Worm (Caenorhabditis elegans) whole organism, L3 larva: ENCODE measurements around the gene F10C2.3.

Source experiments
- R02D3.7 ChIP-seq: fragments of 150-350 bp; optimal IDR thresholded peaks from 2 replicates; lab custom pipeline; 2014; ENCODE audit warnings: missing biosample characterization, missing genetic modification characterization
- ama-1 ChIP-seq: fragments of 150-350 bp; optimal IDR thresholded peaks from 2 replicates; lab custom pipeline; 2018
- ceh-16 ChIP-seq: sonication (generic microtip); optimal IDR thresholded peaks from 2 replicates; lab custom pipeline; 2017; ENCODE audit warnings: missing biosample characterization, missing genetic modification characterization
- ceh-82 ChIP-seq: fragments of 150-350 bp; optimal IDR thresholded peaks from 2 replicates; lab custom pipeline; 2014; ENCODE audit warnings: missing biosample characterization, missing genetic modification characterization
- egl-27 ChIP-seq: sonication (generic microtip); optimal IDR thresholded peaks from 4 replicates; lab custom pipeline; 2017; ENCODE audit warnings: missing biosample characterization, missing genetic modification reagents, missing genetic modification characterization
- elt-1 ChIP-seq: fragments of 150-350 bp; optimal IDR thresholded peaks from 2 replicates; lab custom pipeline; 2014; ENCODE audit warnings: missing biosample characterization, missing genetic modification characterization
- elt-2 ChIP-seq: sonication (generic microtip); optimal IDR thresholded peaks from 2 replicates; lab custom pipeline; 2016; ENCODE audit warnings: missing genetic modification reagents, mild to moderate bottlenecking, missing genetic modification characterization, missing compliant biosample characterization
- eor-1 ChIP-seq, 2 experiments: fragments of 150-350 bp; optimal IDR thresholded peaks; 2 replicates each; lab custom pipeline; 2014 to 2018; ENCODE audit warnings: missing biosample characterization in 2 of 2, missing genetic modification characterization in 2 of 2
- fkh-10 ChIP-seq: sonication (generic microtip); optimal IDR thresholded peaks from 2 replicates; lab custom pipeline; 2017; ENCODE audit warnings: missing biosample characterization, missing genetic modification reagents, missing genetic modification characterization
- fkh-2 ChIP-seq: fragments of 150-350 bp; optimal IDR thresholded peaks from 2 replicates; lab custom pipeline; 2014; ENCODE audit warnings: missing biosample characterization, missing genetic modification reagents, missing genetic modification characterization
- fos-1 ChIP-seq: fragments of 150-350 bp; optimal IDR thresholded peaks from 2 replicates; lab custom pipeline; 2014; ENCODE audit warnings: missing biosample characterization, missing genetic modification characterization
- jun-1 ChIP-seq: fragments of 150-350 bp; optimal IDR thresholded peaks from 2 replicates; lab custom pipeline; 2014; ENCODE audit warnings: missing biosample characterization, missing genetic modification reagents, missing genetic modification characterization
- lin-15B ChIP-seq: fragments of 150-350 bp; optimal IDR thresholded peaks from 2 replicates; lab custom pipeline; 2014; ENCODE audit warnings: missing biosample characterization, missing genetic modification characterization
- mdl-1 ChIP-seq: fragments of 150-350 bp; optimal IDR thresholded peaks from 2 replicates; lab custom pipeline; 2014; ENCODE audit warnings: missing biosample characterization, missing genetic modification characterization
- mml-1 ChIP-seq: fragments of 150-350 bp; sonication (generic microtip); optimal IDR thresholded peaks from 3 replicates; lab custom pipeline; 2014; ENCODE audit warnings: missing biosample characterization, missing genetic modification characterization
- nfya-1 ChIP-seq: sonication (generic microtip); optimal IDR thresholded peaks from 2 replicates; lab custom pipeline; 2017; ENCODE audit warnings: missing genetic modification characterization, mild to moderate bottlenecking, missing compliant biosample characterization, antibody characterized with exemption, moderate library complexity; ENCODE audit not compliant: insufficient read depth
- nhr-11 ChIP-seq: fragments of 150-350 bp; optimal IDR thresholded peaks from 2 replicates; lab custom pipeline; 2014; ENCODE audit warnings: missing biosample characterization, missing genetic modification characterization
- nhr-12 ChIP-seq: fragments of 150-350 bp; optimal IDR thresholded peaks from 2 replicates; lab custom pipeline; 2014; ENCODE audit warnings: missing biosample characterization, missing genetic modification characterization
- nhr-23 ChIP-seq: fragments of 150-350 bp; optimal IDR thresholded peaks from 2 replicates; lab custom pipeline; 2014; ENCODE audit warnings: missing biosample characterization, missing genetic modification reagents, missing genetic modification characterization
- nhr-237 ChIP-seq: fragments of 150-350 bp; optimal IDR thresholded peaks from 2 replicates; lab custom pipeline; 2014; ENCODE audit warnings: missing biosample characterization, missing genetic modification characterization
- nhr-25 ChIP-seq: sonication (generic microtip); optimal IDR thresholded peaks from 2 replicates; lab custom pipeline; 2017; ENCODE audit warnings: missing biosample characterization, missing genetic modification characterization
- nhr-43 ChIP-seq: sonication (generic microtip); optimal IDR thresholded peaks from 2 replicates; lab custom pipeline; 2016; ENCODE audit warnings: mild to moderate bottlenecking, missing genetic modification characterization, missing compliant biosample characterization; ENCODE audit not compliant: poor library complexity, severe bottlenecking
- nhr-76 ChIP-seq: fragments of 150-350 bp; sonication (generic microtip); optimal IDR thresholded peaks from 5 replicates; lab custom pipeline; 2014; ENCODE audit warnings: missing biosample characterization, missing genetic modification characterization
- nhr-77 ChIP-seq: fragments of 150-350 bp; optimal IDR thresholded peaks from 2 replicates; lab custom pipeline; 2014; ENCODE audit warnings: missing biosample characterization, missing genetic modification characterization
- pha-4 ChIP-seq: fragments of 150-350 bp; optimal IDR thresholded peaks from 2 replicates; lab custom pipeline; 2014; ENCODE audit warnings: missing biosample characterization, missing genetic modification reagents, missing genetic modification characterization
- pqm-1 ChIP-seq: fragments of 150-350 bp; optimal IDR thresholded peaks from 2 replicates; lab custom pipeline; 2017; ENCODE audit warnings: missing biosample characterization, missing genetic modification characterization, inconsistent platforms
- sea-2 ChIP-seq: fragments of 150-350 bp; sonication (generic microtip); optimal IDR thresholded peaks from 4 replicates; lab custom pipeline; 2014; ENCODE audit warnings: missing biosample characterization, missing genetic modification reagents, missing genetic modification characterization
- skn-1 ChIP-seq: fragments of 150-350 bp; optimal IDR thresholded peaks from 2 replicates; lab custom pipeline; 2014; ENCODE audit warnings: missing biosample characterization, missing genetic modification characterization
- snpc-4 ChIP-seq: fragments of 150-350 bp; optimal IDR thresholded peaks from 2 replicates; lab custom pipeline; 2014; ENCODE audit warnings: missing biosample characterization, missing genetic modification characterization
- unc-39 ChIP-seq: sonication (generic microtip); optimal IDR thresholded peaks from 4 replicates; lab custom pipeline; 2017; ENCODE audit warnings: missing biosample characterization, missing genetic modification characterization
- unc-62 ChIP-seq: fragments of 150-350 bp; sonication (generic microtip); optimal IDR thresholded peaks from 4 replicates; lab custom pipeline; 2014; ENCODE audit warnings: missing biosample characterization, missing genetic modification reagents, missing genetic modification characterization
- ztf-4 ChIP-seq: fragments of 150-350 bp; optimal IDR thresholded peaks from 2 replicates; lab custom pipeline; 2014; ENCODE audit warnings: missing biosample characterization, missing genetic modification characterization

F10C2.3 gene

DNA sequence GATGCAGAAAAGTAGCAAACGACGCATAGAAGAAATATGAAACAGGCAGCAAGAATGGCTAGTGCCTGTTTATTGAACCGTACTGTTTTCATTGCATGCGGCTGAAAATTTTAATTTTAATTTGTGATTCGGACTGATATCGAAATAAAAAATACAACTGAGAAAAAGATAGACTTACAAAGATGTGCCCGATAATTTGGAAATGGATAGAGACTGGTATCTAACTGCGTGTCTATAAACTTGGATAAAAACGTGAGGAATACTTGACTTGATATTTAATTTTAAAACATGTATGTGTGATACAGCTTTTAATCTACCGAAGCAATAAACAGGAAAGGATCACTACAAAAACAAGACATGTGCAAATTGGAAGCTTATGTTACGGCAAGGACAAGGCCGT is 34.7 kb upstream of the F10C2.3 start, which contains the start of gene mans-2:
Gene mans-2 (minus strand): TSS at position 101 of the 400 bp plus-strand sequence.
- TF ChIP-seq elt-1 (tag; lab: Kevin White, UChicago) = no peak
- no peak for TF ChIP-seq elt-2 (tag; lab: Kevin White, UChicago)
- TF ChIP-seq mdl-1 (tag; lab: Kevin White, UChicago) = no peak
- no peak for TF ChIP-seq unc-62 (GFP tag; lab: Kevin White, UChicago)
- no peak for TF ChIP-seq ceh-82
- no peak for TF ChIP-seq lin-15B (tag; lab: Kevin White, UChicago)
- TF ChIP-seq fos-1 (tag; lab: Kevin White, UChicago) = no peak
- TF ChIP-seq nhr-76 (tag; lab: Kevin White, UChicago) = no peak
- no peak for TF ChIP-seq nhr-43
- TF ChIP-seq ceh-16 (tag; lab: Kevin White, UChicago) = no peak
- no peak for TF ChIP-seq sea-2
- no peak for TF ChIP-seq pqm-1 (tag; lab: Kevin White, UChicago)
- no peak for TF ChIP-seq mml-1 (tag; lab: Kevin White, UChicago)
- TF ChIP-seq egl-27 (tag; lab: Kevin White, UChicago) = no peak
- no peak for TF ChIP-seq nhr-11 (tag; lab: Kevin White, UChicago)

DNA sequence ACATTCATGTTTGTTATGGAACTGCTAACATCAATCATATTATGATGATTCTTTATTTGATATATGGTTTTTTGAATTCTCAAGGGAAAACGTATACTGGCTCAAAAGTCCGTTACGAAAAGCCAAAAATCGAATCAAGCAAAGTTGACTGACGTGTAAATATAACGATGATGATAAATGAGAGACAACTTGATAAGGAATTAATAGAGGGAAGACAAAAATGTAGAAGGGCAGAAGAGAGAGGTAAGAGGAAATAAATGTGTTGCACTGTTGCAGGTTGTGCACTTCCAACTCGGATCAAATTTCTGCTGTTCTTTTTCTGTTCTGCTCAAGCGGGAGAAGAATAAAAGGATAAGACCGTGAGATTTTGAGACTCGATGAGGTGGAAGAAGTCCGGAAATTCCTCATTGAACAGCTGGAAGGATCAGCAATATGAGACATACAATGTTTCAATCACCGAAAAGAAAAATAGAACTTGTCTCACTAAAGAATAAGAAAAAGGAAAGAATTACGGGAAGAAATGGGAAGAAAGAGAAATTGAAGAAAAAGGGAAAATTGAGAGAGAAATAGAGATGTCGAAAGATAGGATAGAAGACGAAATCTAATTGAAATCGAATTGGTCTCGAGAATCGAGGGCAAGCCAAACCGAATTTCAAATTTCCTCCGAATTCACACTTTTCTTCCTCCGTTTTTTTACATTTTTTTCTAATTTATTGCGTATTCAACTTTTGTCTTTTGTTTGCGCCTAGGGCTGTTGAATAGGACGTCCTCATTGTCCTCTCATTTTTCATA is 33.9 kb upstream of the F10C2.3 start:
- peak; percentile 83 for TF ChIP-seq fkh-10 (GFP tag; lab: Kevin White, UChicago)
- peak; percentile 37 for TF ChIP-seq pqm-1 (tag; lab: Kevin White, UChicago)
- peak; percentile 20 for TF ChIP-seq nhr-23 (tag; lab: Kevin White, UChicago)
- peak; percentile 50 for TF ChIP-seq elt-2 (tag; lab: Kevin White, UChicago)
- no peak for TF ChIP-seq egl-27 (tag; lab: Kevin White, UChicago)
- TF ChIP-seq fkh-2 (tag; lab: Kevin White, UChicago) = no peak
- TF ChIP-seq, all 47 proteins: peak for 4

DNA sequence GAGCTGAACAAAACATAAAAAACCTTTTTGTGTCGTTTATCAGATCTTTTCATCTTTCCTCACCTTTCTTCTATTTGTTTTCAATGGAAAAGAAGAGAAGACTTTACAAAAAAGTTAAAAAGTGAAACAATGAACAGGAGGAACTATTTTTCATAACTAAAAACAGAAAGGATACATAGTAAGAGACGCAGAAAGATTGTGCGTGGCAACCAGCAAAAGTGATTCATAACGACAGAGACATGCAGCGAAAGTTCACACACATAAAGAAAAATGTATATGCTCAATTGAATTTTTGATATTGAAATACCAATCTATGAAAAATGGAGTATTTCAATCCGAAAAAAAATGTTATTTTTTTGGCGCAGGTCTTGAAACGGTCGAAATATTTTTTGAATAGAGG is 30.3 kb upstream of the F10C2.3 start:
- TF ChIP-seq nhr-12 = no peak
- no peak for TF ChIP-seq R02D3.7 (tag; lab: Kevin White, UChicago)
- no peak for TF ChIP-seq pha-4
- TF ChIP-seq nhr-23 (tag; lab: Kevin White, UChicago) = no peak
- TF ChIP-seq nhr-25 (tag; lab: Kevin White, UChicago) = no peak
- no peak for TF ChIP-seq jun-1
- TF ChIP-seq skn-1 = no peak
- no peak for TF ChIP-seq ztf-4 (tag; lab: Kevin White, UChicago)
- no peak for TF ChIP-seq nhr-11 (tag; lab: Kevin White, UChicago)
- no peak for TF ChIP-seq unc-62 (GFP tag; lab: Kevin White, UChicago)
- no peak for TF ChIP-seq lin-15B (tag; lab: Kevin White, UChicago)
- no peak for TF ChIP-seq mdl-1 (tag; lab: Kevin White, UChicago)
- no peak for TF ChIP-seq nfya-1 (tag; lab: Kevin White, UChicago)
- no peak for TF ChIP-seq nhr-237 (tag; lab: Kevin White, UChicago)
- no peak for TF ChIP-seq nhr-76 (tag; lab: Kevin White, UChicago)
- no peak for TF ChIP-seq elt-2 (tag; lab: Kevin White, UChicago)
- no peak for TF ChIP-seq eor-1 (tag; optimal IDR thresholded peaks at IDR 0.05; lab: Kevin White, UChicago)
- no peak for TF ChIP-seq ama-1 (lab: Kevin White, UChicago)
- TF ChIP-seq fkh-10 (GFP tag; lab: Kevin White, UChicago) = no peak
- no peak for TF ChIP-seq nhr-77 (tag; lab: Kevin White, UChicago)

DNA sequence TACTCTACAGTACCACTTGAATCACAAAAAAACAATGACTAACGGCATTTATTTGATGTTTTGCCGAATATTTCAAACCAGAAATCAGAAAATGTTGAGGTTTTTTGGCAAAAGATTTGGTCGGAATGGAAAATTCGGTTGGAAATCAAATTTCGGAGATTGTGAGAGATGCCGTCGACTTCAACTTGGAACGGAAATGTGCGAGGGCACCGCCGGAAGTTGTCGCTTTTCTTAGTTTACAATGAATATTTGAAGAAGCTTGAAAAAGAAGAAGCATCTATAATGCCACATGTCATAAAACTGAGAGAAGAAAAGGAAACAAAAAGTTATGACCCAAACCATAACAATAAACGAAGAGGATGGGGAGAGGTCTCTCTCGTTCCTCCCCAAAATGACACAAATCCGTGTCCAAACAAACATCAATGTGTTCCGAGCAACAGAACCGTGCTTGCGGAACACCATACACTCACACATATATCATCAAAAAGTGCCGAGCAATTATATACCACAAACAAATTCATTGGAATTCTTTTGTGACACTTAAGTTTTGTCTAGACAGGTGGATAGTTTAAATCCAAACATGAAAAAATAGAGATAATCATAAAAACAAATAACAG is 29.5 kb upstream of the F10C2.3 start:
- TF ChIP-seq fkh-10 (GFP tag; lab: Kevin White, UChicago) (peak; percentile 91), pha-4 (peak; percentile 16), ceh-16 (tag; lab: Kevin White, UChicago) (no peak), snpc-4 (tag; lab: Kevin White, UChicago) (no peak), ama-1 (lab: Kevin White, UChicago) (peak; percentile 7), unc-39 (tag; lab: Kevin White, UChicago) (no peak)
